Fruit fly (Drosophila melanogaster): ENCODE data around the gene nerfin-1.

Gene nerfin-1

dm6 chr3L:900466-901249, 8.3 kb upstream of the nerfin-1 start (continued):
- no peak for TF ChIP-seq da (GFP tag; optimal IDR thresholded peaks at IDR 0.05)
- TF ChIP-seq ato (GFP tag; IDR thresholded peaks at IDR 0.05; ENCODE audit: partially characterized antibody) = no peak
- no peak for TF ChIP-seq CG16863 (GFP tag; optimal IDR thresholded peaks at IDR 0.05)
- TF ChIP-seq jing (GFP tag; optimal IDR thresholded peaks at IDR 0.05) = no peak
- TF ChIP-seq eyg (GFP tag; optimal IDR thresholded peaks at IDR 0.05) = no peak
- TF ChIP-seq jigr1 (GFP tag; IDR thresholded peaks at IDR 0.05) = no peak
- TF ChIP-seq CG6765 (GFP tag; optimal IDR thresholded peaks at IDR 0.05) = no peak
- no peak for TF ChIP-seq chif (GFP tag; optimal IDR thresholded peaks at IDR 0.05)
- TF ChIP-seq HLHmδ (GFP tag; optimal IDR thresholded peaks at IDR 0.05) = peak; percentile 42
- TF ChIP-seq CG13123 (GFP tag; optimal IDR thresholded peaks at IDR 0.05) = no peak
- TF ChIP-seq CG15073 (GFP tag; optimal IDR thresholded peaks at IDR 0.05) = no peak
- no peak for TF ChIP-seq wor (GFP tag; IDR thresholded peaks at IDR 0.05)
- TF ChIP-seq lola (GFP tag; optimal IDR thresholded peaks at IDR 0.05) = no peak
- no peak for TF ChIP-seq bigmax (GFP tag; optimal IDR thresholded peaks at IDR 0.05)
- no peak for TF ChIP-seq gsb-n (tag; optimal IDR thresholded peaks at IDR 0.05)
- no peak for TF ChIP-seq Jarid2 (GFP tag; optimal IDR thresholded peaks at IDR 0.05)
- no peak for TF ChIP-seq Abd-B (GFP tag; optimal IDR thresholded peaks at IDR 0.05)
- TF ChIP-seq CG4404 (GFP tag; IDR thresholded peaks at IDR 0.05) = no peak
- no peak for TF ChIP-seq Dll (GFP tag; IDR thresholded peaks at IDR 0.05; ENCODE audit: partially characterized antibody)
- TF ChIP-seq Lpt (GFP tag; optimal IDR thresholded peaks at IDR 0.05) = no peak
- TF ChIP-seq lbe (GFP tag; optimal IDR thresholded peaks at IDR 0.05) = no peak
- no peak for TF ChIP-seq D19A (tag; optimal IDR thresholded peaks at IDR 0.05)
- no peak for TF ChIP-seq pzg (GFP tag; optimal IDR thresholded peaks at IDR 0.05)
- TF ChIP-seq Gug (GFP tag; IDR thresholded peaks at IDR 0.05) = no peak
- no peak for TF ChIP-seq fd96Cb (tag; optimal IDR thresholded peaks at IDR 0.05)
- TF ChIP-seq grau (tag; optimal IDR thresholded peaks at IDR 0.05) = no peak
- no peak for TF ChIP-seq CG7786 (GFP tag; optimal IDR thresholded peaks at IDR 0.05)
- peak; percentile 31 for TF ChIP-seq CG13894 (tag; optimal IDR thresholded peaks at IDR 0.05)
- no peak for TF ChIP-seq CG16815 (GFP tag; optimal IDR thresholded peaks at IDR 0.05)
- TF ChIP-seq CG5245 (GFP tag; optimal IDR thresholded peaks at IDR 0.05) = no peak
- TF ChIP-seq CG12219 (GFP tag; optimal IDR thresholded peaks at IDR 0.05) = no peak
- TF ChIP-seq Six4 (GFP tag; optimal IDR thresholded peaks at IDR 0.05) = no peak
- TF ChIP-seq ssp (GFP tag; IDR thresholded peaks at IDR 0.05) = no peak
- TF ChIP-seq crol (GFP tag; IDR thresholded peaks at IDR 0.05) = peak; percentile 60
- TF ChIP-seq bcd (GFP tag; optimal IDR thresholded peaks at IDR 0.05) = no peak
- no peak for TF ChIP-seq Hsf (GFP tag; optimal IDR thresholded peaks at IDR 0.05)
- TF ChIP-seq CG10147 (GFP tag; optimal IDR thresholded peaks at IDR 0.05) = no peak
- TF ChIP-seq CG30403 (GFP tag; optimal IDR thresholded peaks at IDR 0.05) = no peak
- no peak for TF ChIP-seq Rfx (GFP tag; IDR thresholded peaks at IDR 0.05)
- TF ChIP-seq sr (GFP tag; IDR thresholded peaks at IDR 0.05) = no peak
- TF ChIP-seq Ada2b (GFP tag; IDR thresholded peaks at IDR 0.05) = no peak
- TF ChIP-seq Meics (GFP tag; optimal IDR thresholded peaks at IDR 0.05) = no peak
- TF ChIP-seq CG34422 (GFP tag; IDR thresholded peaks at IDR 0.05) = no peak
- TF ChIP-seq Side (GFP tag; optimal IDR thresholded peaks at IDR 0.05) = no peak
- TF ChIP-seq sd (tag; optimal IDR thresholded peaks at IDR 0.05) = peak; percentile 22
- TF ChIP-seq abd-A (tag; optimal IDR thresholded peaks at IDR 0.05) = peak; percentile 92
- no peak for TF ChIP-seq CG4730 (GFP tag; IDR thresholded peaks at IDR 0.05)
- no peak for TF ChIP-seq CG10366 (GFP tag; IDR thresholded peaks at IDR 0.05)
- no peak for TF ChIP-seq Mes4 (GFP tag; optimal IDR thresholded peaks at IDR 0.05)
- TF ChIP-seq CG12391 (tag; optimal IDR thresholded peaks at IDR 0.05) = no peak
- no peak for TF ChIP-seq Hr3 (GFP tag; optimal IDR thresholded peaks at IDR 0.05)

All from whole organism, embryonic.